Worm (Caenorhabditis elegans) whole organism, late embryonic: ENCODE measurements around the gene K08E4.3.

Experiments
- ahr-1 ChIP-seq: sonication (generic microtip); optimal IDR thresholded peaks from 2 replicates; lab custom pipeline; 2016; ENCODE audit warnings: missing genetic modification characterization, missing compliant biosample characterization
- ama-1 ChIP-seq: fragments of 150-350 bp; optimal IDR thresholded peaks from 2 replicates; lab custom pipeline; 2014
- dmd-4 ChIP-seq: sonication (generic microtip); optimal IDR thresholded peaks from 2 replicates; lab custom pipeline; 2016; ENCODE audit warnings: borderline replicate concordance, missing genetic modification characterization, missing compliant biosample characterization
- elt-2 ChIP-seq: sonication (generic microtip); optimal IDR thresholded peaks from 2 replicates; lab custom pipeline; 2016; ENCODE audit warnings: missing genetic modification reagents, missing genetic modification characterization, missing compliant biosample characterization
- lin-11 ChIP-seq: fragments of 200-800 bp; sonication (Bioruptor generic); optimal IDR thresholded peaks from 2 replicates; lab custom pipeline; 2018; ENCODE audit warnings: mild to moderate bottlenecking, missing genetic modification characterization, missing compliant biosample characterization
- pax-1 ChIP-seq: fragments of 150-350 bp; optimal IDR thresholded peaks from 2 replicates; lab custom pipeline; 2014; ENCODE audit warnings: missing biosample characterization, missing genetic modification characterization
- pha-4 ChIP-seq: fragments of 150-350 bp; optimal IDR thresholded peaks from 2 replicates; lab custom pipeline; 2018; ENCODE audit warnings: missing biosample characterization, missing genetic modification reagents, missing genetic modification characterization
- sdc-2 ChIP-seq: sonication (generic microtip); optimal IDR thresholded peaks from 2 replicates; lab custom pipeline; 2016; ENCODE audit warnings: missing genotype, missing genetic modification characterization, missing compliant biosample characterization
- unc-55 ChIP-seq: sonication (generic microtip); optimal IDR thresholded peaks from 2 replicates; lab custom pipeline; 2017; ENCODE audit warnings: missing biosample characterization, missing genetic modification reagents, missing genetic modification characterization

DNA sequence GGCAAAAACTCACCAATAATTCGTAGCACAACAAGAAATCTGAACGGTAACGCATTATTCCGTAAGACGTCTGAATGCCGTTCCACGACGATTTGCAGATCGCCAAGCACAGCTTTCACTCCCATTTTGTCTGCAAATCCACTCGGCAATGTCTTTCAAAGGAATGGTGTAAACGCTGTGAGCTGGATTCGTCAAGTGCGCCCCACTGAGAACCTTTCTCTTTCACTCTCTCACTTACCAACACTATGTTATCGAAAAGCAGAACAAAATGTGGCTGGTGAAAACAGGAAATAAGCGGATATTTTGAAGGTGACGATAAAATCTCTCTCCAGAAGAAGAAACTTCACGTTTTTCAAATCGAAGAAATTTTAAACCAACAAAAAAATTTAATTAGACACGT is 31.4 kb downstream of the K08E4.3 start:
- TF ChIP-seq sdc-2 (tag; lab: Kevin White, UChicago) (no peak), pha-4 (tag; lab: Kevin White, UChicago) (no peak), dmd-4 (tag; lab: Kevin White, UChicago) (no peak), lin-11 (no peak), unc-55 (GFP tag; lab: Kevin White, UChicago) (no peak), elt-2 (tag; lab: Kevin White, UChicago) (no peak), pax-1 (tag; lab: Kevin White, UChicago) (no peak), ahr-1 (no peak), ama-1 (peak; percentile 73)
